Worm (Caenorhabditis elegans): ENCODE results near the gene Y49F6B.6.

ce11 chrII:3500373-3500772 is 27.5 kb downstream of the Y49F6B.6 start:
- no peak for TF ChIP-seq pha-4 (tag; optimal IDR thresholded peaks at IDR 0.05)
- TF ChIP-seq hlh-8 (tag; optimal IDR thresholded peaks at IDR 0.05), result no peak
- no peak for TF ChIP-seq dve-1 (tag; optimal IDR thresholded peaks at IDR 0.05)
- TF ChIP-seq ama-1 (optimal IDR thresholded peaks at IDR 0.05), result no peak
- no peak for TF ChIP-seq ceh-34 (tag; optimal IDR thresholded peaks at IDR 0.05)
- no peak for TF ChIP-seq unc-42 (tag; optimal IDR thresholded peaks at IDR 0.05)
- TF ChIP-seq fkh-10 (GFP tag; optimal IDR thresholded peaks at IDR 0.05), result no peak
